Worm (Caenorhabditis elegans) whole organism, young adult: ENCODE data around the gene clec-161.

Experiments used
- B0035.1 ChIP-seq: sonication (generic microtip); optimal IDR thresholded peaks from 2 replicates; lab custom pipeline; 2016; ENCODE audit warnings: missing genetic modification characterization, mild to moderate bottlenecking, missing compliant biosample characterization, missing genotype, missing genetic modification reagents
- B0336.3 ChIP-seq: fragments of 200-800 bp; sonication (Bioruptor generic); IDR thresholded peaks from 2 replicates; pipeline ENCODE4 v1.3.6; 2022; ENCODE audit warnings: missing genetic modification characterization, missing compliant biosample characterization
- C06A6.2 ChIP-seq: fragments of 200-800 bp; sonication (Bioruptor generic); conservative IDR thresholded peaks from 2 replicates; pipeline ENCODE4 v1.3.6; 2022; ENCODE audit warnings: missing genetic modification characterization, missing compliant biosample characterization
- D2030.7 ChIP-seq: fragments of 200-800 bp; sonication (Bioruptor generic); IDR thresholded peaks from 2 replicates; pipeline ENCODE4 v1.3.6; 2022; ENCODE audit warnings: missing genetic modification reagents, missing genetic modification characterization, missing compliant biosample characterization
- F22D6.2 ChIP-seq: sonication (generic microtip); optimal IDR thresholded peaks from 2 replicates; lab custom pipeline; 2016; ENCODE audit warnings: mild to moderate bottlenecking, missing genetic modification characterization, missing compliant biosample characterization
- F23B12.7 ChIP-seq: sonication (generic microtip); optimal IDR thresholded peaks from 2 replicates; lab custom pipeline; 2017; ENCODE audit warnings: missing genetic modification characterization, mild to moderate bottlenecking, missing compliant biosample characterization, antibody characterized with exemption, moderate library complexity; ENCODE audit not compliant: insufficient read depth
- F33H1.4 ChIP-seq: fragments of 200-800 bp; sonication (Bioruptor generic); IDR thresholded peaks from 2 replicates; pipeline ENCODE4 v1.3.6; 2022; ENCODE audit warnings: missing genetic modification reagents, missing genetic modification characterization, missing compliant biosample characterization
- F37B4.10 ChIP-seq: fragments of 200-800 bp; sonication (Bioruptor generic); IDR thresholded peaks from 2 replicates; pipeline ENCODE4 v1.3.6; 2022; ENCODE audit warnings: missing genetic modification characterization, missing compliant biosample characterization
- F55B11.4 ChIP-seq: sonication (generic microtip); optimal IDR thresholded peaks from 2 replicates; lab custom pipeline; 2016; ENCODE audit warnings: missing compliant biosample characterization, missing genetic modification characterization, borderline replicate concordance; ENCODE audit not compliant: insufficient read depth
- K12H6.12 ChIP-seq: fragments of 200-800 bp; sonication (Bioruptor generic); optimal IDR thresholded peaks from 2 replicates; lab custom pipeline; 2018; ENCODE audit warnings: mild to moderate bottlenecking, missing genetic modification characterization, missing compliant biosample characterization
- Y95B8A.8 ChIP-seq: fragments of 200-800 bp; sonication (Bioruptor generic); IDR thresholded peaks from 2 replicates; pipeline ENCODE4 v1.3.6; 2022; ENCODE audit warnings: missing genetic modification reagents, missing genetic modification characterization, missing compliant biosample characterization
- ZK185.1 ChIP-seq: sonication (generic microtip); optimal IDR thresholded peaks from 2 replicates; lab custom pipeline; 2016; ENCODE audit warnings: mild to moderate bottlenecking, missing genetic modification characterization, missing compliant biosample characterization; ENCODE audit not compliant: poor library complexity, severe bottlenecking
- aptf-2 ChIP-seq: fragments of 200-800 bp; sonication (Bioruptor generic); conservative IDR thresholded peaks from 2 replicates; pipeline ENCODE4 v1.3.6; 2022; ENCODE audit warnings: missing genetic modification reagents, missing genetic modification characterization, missing compliant biosample characterization
- attf-3 ChIP-seq: fragments of 200-800 bp; sonication (Bioruptor generic); conservative IDR thresholded peaks from 2 replicates; pipeline ENCODE4 v1.3.6; 2022; ENCODE audit warnings: missing genetic modification reagents, missing genetic modification characterization, missing compliant biosample characterization
- attf-6 ChIP-seq: fragments of 200-800 bp; sonication (Bioruptor generic); IDR thresholded peaks from 2 replicates; pipeline ENCODE4 v1.3.6; 2022; ENCODE audit warnings: missing genetic modification reagents, missing genetic modification characterization, missing compliant biosample characterization
- bed-1 ChIP-seq: fragments of 200-800 bp; sonication (Bioruptor generic); IDR thresholded peaks from 2 replicates; pipeline ENCODE4 v1.3.6; 2022; ENCODE audit warnings: missing genetic modification reagents, missing genetic modification characterization, missing compliant biosample characterization
- bed-2 ChIP-seq: fragments of 200-800 bp; sonication (Bioruptor generic); IDR thresholded peaks from 2 replicates; pipeline ENCODE4 v1.3.6; 2022; ENCODE audit warnings: missing genetic modification reagents, missing genetic modification characterization, missing compliant biosample characterization
- ceh-100 ChIP-seq: fragments of 200-800 bp; sonication (Bioruptor generic); IDR thresholded peaks from 2 replicates; pipeline ENCODE4 v1.3.6; 2022; ENCODE audit warnings: missing genetic modification reagents, missing genetic modification characterization, missing compliant biosample characterization
- ceh-27 ChIP-seq: fragments of 200-800 bp; sonication (Bioruptor generic); optimal IDR thresholded peaks from 2 replicates; lab custom pipeline; 2018; ENCODE audit warnings: mild to moderate bottlenecking, missing genetic modification characterization, moderate library complexity, missing compliant biosample characterization
- die-1 ChIP-seq: sonication (generic microtip); optimal IDR thresholded peaks from 2 replicates; lab custom pipeline; 2016; ENCODE audit warnings: missing genotype, mild to moderate bottlenecking, missing genetic modification characterization, missing compliant biosample characterization
- dox-1 ChIP-seq: fragments of 200-800 bp; sonication (Bioruptor generic); IDR thresholded peaks from 2 replicates; pipeline ENCODE4 v1.3.6; 2022; ENCODE audit warnings: missing genetic modification reagents, missing genetic modification characterization, missing compliant biosample characterization
- dpl-1 ChIP-seq: fragments of 150-350 bp; optimal IDR thresholded peaks from 2 replicates; lab custom pipeline; 2014; ENCODE audit warnings: missing biosample characterization, missing genetic modification reagents, missing genetic modification characterization
- efl-1 ChIP-seq: fragments of 150-350 bp; optimal IDR thresholded peaks from 2 replicates; lab custom pipeline; 2014; ENCODE audit warnings: missing biosample characterization, missing genetic modification reagents, missing genetic modification characterization
- fkh-3 ChIP-seq: sonication (generic microtip); optimal IDR thresholded peaks from 2 replicates; lab custom pipeline; 2016; ENCODE audit warnings: mild to moderate bottlenecking, missing genetic modification characterization, missing compliant biosample characterization
- gei-17 ChIP-seq: fragments of 200-800 bp; sonication (Bioruptor generic); optimal IDR thresholded peaks from 2 replicates; lab custom pipeline; 2018; ENCODE audit warnings: mild to moderate bottlenecking, missing genetic modification characterization, missing compliant biosample characterization
- hmg-1.2 ChIP-seq: fragments of 200-800 bp; sonication (Bioruptor generic); IDR thresholded peaks from 2 replicates; pipeline ENCODE4 v1.3.6; 2022; ENCODE audit warnings: missing genetic modification reagents, missing genetic modification characterization, missing compliant biosample characterization
- hrde-1 ChIP-seq: sonication (generic microtip); optimal IDR thresholded peaks from 2 replicates; lab custom pipeline; 2016; ENCODE audit warnings: missing genetic modification characterization, mild to moderate bottlenecking, missing compliant biosample characterization, moderate library complexity, missing genotype, missing genetic modification reagents, borderline replicate concordance
- lin-35 ChIP-seq, 3 experiments: fragments of 150-350 bp in 2 of 3; sonication (generic microtip) in 1 of 3; optimal IDR thresholded peaks; 2 replicates each; lab custom pipeline; 2014 to 2018; ENCODE audit warnings: missing biosample characterization in 3 of 3, missing genetic modification characterization in 3 of 3, missing genetic modification reagents in 3 of 3
- lsl-1 ChIP-seq: fragments of 200-800 bp; sonication (Bioruptor generic); optimal IDR thresholded peaks from 2 replicates; lab custom pipeline; 2018; ENCODE audit warnings: mild to moderate bottlenecking, missing genetic modification characterization, moderate library complexity, missing compliant biosample characterization
- nfya-1 ChIP-seq: sonication (generic microtip); optimal IDR thresholded peaks from 2 replicates; lab custom pipeline; 2017; ENCODE audit warnings: antibody characterized with exemption, missing compliant biosample characterization, missing genetic modification characterization, borderline replicate concordance; ENCODE audit not compliant: insufficient read depth
- nfyb-1 ChIP-seq: fragments of 200-800 bp; sonication (Bioruptor generic); IDR thresholded peaks from 2 replicates; pipeline ENCODE4 v1.3.6; 2022; ENCODE audit warnings: missing genetic modification reagents, missing genetic modification characterization, missing compliant biosample characterization
- nhr-90 ChIP-seq: sonication (generic microtip); optimal IDR thresholded peaks from 2 replicates; lab custom pipeline; 2016; ENCODE audit warnings: missing genotype, mild to moderate bottlenecking, missing genetic modification characterization, missing compliant biosample characterization
- pbrm-1 ChIP-seq: fragments of 200-800 bp; sonication (Bioruptor generic); IDR thresholded peaks from 2 replicates; pipeline ENCODE4 v1.3.6; 2022; ENCODE audit warnings: missing genetic modification reagents, missing genetic modification characterization, missing compliant biosample characterization
- pha-4 ChIP-seq: fragments of 150-350 bp; sonication (generic microtip); optimal IDR thresholded peaks from 2 replicates; lab custom pipeline; 2014; ENCODE audit warnings: missing biosample characterization, missing genetic modification reagents, missing genetic modification characterization
- sdz-38 ChIP-seq: sonication (generic microtip); optimal IDR thresholded peaks from 2 replicates; lab custom pipeline; 2016; ENCODE audit warnings: missing genotype, missing genetic modification characterization, missing compliant biosample characterization
- sea-2 ChIP-seq: fragments of 200-800 bp; sonication (Bioruptor generic); IDR thresholded peaks from 2 replicates; pipeline ENCODE4 v1.3.6; 2022; ENCODE audit warnings: missing genetic modification characterization, missing compliant biosample characterization
- snpc-1.3 ChIP-seq: sonication (generic microtip); optimal IDR thresholded peaks from 2 replicates; lab custom pipeline; 2017; ENCODE audit warnings: missing genetic modification characterization, mild to moderate bottlenecking, missing compliant biosample characterization, antibody characterized with exemption, moderate library complexity, missing genotype, missing genetic modification reagents; ENCODE audit not compliant: insufficient read depth
- snpc-4 ChIP-seq, 5 experiments: fragments of 150-350 bp in 1 of 5; sonication (generic microtip) in 4 of 5; optimal IDR thresholded peaks; 2 replicates each; lab custom pipeline; 2014 to 2018; ENCODE audit warnings: missing genetic modification characterization in 5 of 5, missing biosample characterization in 3 of 5, antibody characterized with exemption in 2 of 5, mild to moderate bottlenecking in 2 of 5, missing compliant biosample characterization in 2 of 5, missing genotype in 2 of 5, moderate library complexity in 2 of 5, missing genetic modification reagents in 1 of 5
- sptf-2 ChIP-seq: fragments of 200-800 bp; sonication (Bioruptor generic); optimal IDR thresholded peaks from 2 replicates; lab custom pipeline; 2018; ENCODE audit warnings: mild to moderate bottlenecking, missing genetic modification characterization, missing compliant biosample characterization
- unc-130 ChIP-seq: sonication (generic microtip); optimal IDR thresholded peaks from 2 replicates; lab custom pipeline; 2016; ENCODE audit warnings: missing genetic modification reagents, missing genetic modification characterization, missing compliant biosample characterization
- unc-62 ChIP-seq: fragments of 150-350 bp; optimal IDR thresholded peaks from 2 replicates; lab custom pipeline; 2014; ENCODE audit warnings: missing biosample characterization, missing genetic modification reagents, missing genetic modification characterization
- xnd-1 ChIP-seq: sonication (generic microtip); optimal IDR thresholded peaks from 2 replicates; lab custom pipeline; 2016; ENCODE audit warnings: missing genotype, missing genetic modification reagents, missing genetic modification characterization, missing compliant biosample characterization
- zfh-2 ChIP-seq: fragments of 200-800 bp; sonication (Bioruptor generic); conservative IDR thresholded peaks from 2 replicates; pipeline ENCODE4 v1.3.6; 2022; ENCODE audit warnings: missing genetic modification reagents, missing genetic modification characterization, missing compliant biosample characterization
- ztf-18 ChIP-seq: sonication (generic microtip); optimal IDR thresholded peaks from 2 replicates; lab custom pipeline; 2016; ENCODE audit warnings: missing genotype, mild to moderate bottlenecking, missing genetic modification characterization, missing compliant biosample characterization
- ztf-28 ChIP-seq: fragments of 200-800 bp; sonication (Bioruptor generic); IDR thresholded peaks from 2 replicates; pipeline ENCODE4 v1.3.6; 2022; ENCODE audit warnings: missing genetic modification reagents, missing genetic modification characterization, missing compliant biosample characterization
- ztf-3 ChIP-seq: fragments of 200-800 bp; sonication (Bioruptor generic); optimal IDR thresholded peaks from 2 replicates; lab custom pipeline; 2018; ENCODE audit warnings: mild to moderate bottlenecking, missing genetic modification characterization, missing compliant biosample characterization
- ztf-6 ChIP-seq: fragments of 200-800 bp; sonication (Bioruptor generic); IDR thresholded peaks from 2 replicates; pipeline ENCODE4 v1.3.6; 2022; ENCODE audit warnings: missing genetic modification reagents, missing genetic modification characterization, missing compliant biosample characterization

clec-161 gene

DNA sequence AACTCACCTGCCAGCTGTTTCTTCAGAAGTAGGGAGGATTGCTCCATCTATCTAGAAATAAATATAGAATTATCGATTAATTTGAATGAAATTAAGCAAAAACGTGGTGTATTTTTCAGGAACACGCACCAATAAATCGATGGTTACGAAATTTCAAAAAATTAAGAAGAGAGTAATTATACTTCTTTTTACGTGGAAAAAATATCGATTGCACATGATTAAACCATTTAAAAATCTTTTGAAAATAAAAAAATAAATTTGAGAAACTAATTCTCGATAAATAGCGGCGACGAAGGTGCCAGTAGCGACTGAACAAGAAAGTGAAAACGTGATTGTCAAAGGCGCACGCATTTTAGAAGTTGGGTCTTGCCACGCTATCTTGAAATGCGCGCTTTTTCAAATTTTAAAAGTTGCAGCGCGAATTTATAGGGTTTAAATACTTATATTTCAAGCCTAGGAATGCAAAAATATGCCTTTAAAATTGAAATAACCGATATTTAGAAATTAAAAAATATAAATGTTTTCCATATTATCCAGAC, 22.6 kb upstream of the clec-161 start, which contains the start of gene ubc-7:
TSS of gene ubc-7 (minus strand) at position 51 of the 539 bp plus-strand sequence.
- TF ChIP-seq ztf-18 (tag; lab: Kevin White, UChicago) = peak; percentile 48
- TF ChIP-seq hmg-1.2 (GFP tag; lab: Robert Waterston, UW) = peak; percentile 48
- TF ChIP-seq K12H6.12 (tag; lab: Kevin White, UChicago) = no peak
- TF ChIP-seq lin-35 (GFP tag; optimal IDR thresholded peaks at IDR 0.05; lab: Kevin White, UChicago) = peak; percentile 50 to 91 (median 79)
- no peak for TF ChIP-seq nfya-1 (tag; lab: Kevin White, UChicago)
- TF ChIP-seq Y95B8A.8 (GFP tag; lab: Robert Waterston, UW) = no peak
- TF ChIP-seq F37B4.10 (GFP tag; lab: Robert Waterston, UW) = no peak
- peak; percentile 69 for TF ChIP-seq lsl-1
- no peak for TF ChIP-seq unc-62 (GFP tag; lab: Kevin White, UChicago)
- TF ChIP-seq die-1 (tag; lab: Kevin White, UChicago) = no peak
- TF ChIP-seq snpc-4 (GFP tag; optimal IDR thresholded peaks at IDR 0.05; lab: Kevin White, UChicago) = no peak
- TF ChIP-seq snpc-4 (tag; optimal IDR thresholded peaks at IDR 0.05; lab: Kevin White, UChicago) = peak in 2 of 4 experiments; percentile 14 to 45
- TF ChIP-seq D2030.7 (GFP tag; lab: Robert Waterston, UW) = peak; percentile 77; the same call in 1 of the 2 replicates
- no peak for TF ChIP-seq ztf-3 (GFP tag; lab: Kevin White, UChicago)
- TF ChIP-seq F33H1.4 (GFP tag; lab: Robert Waterston, UW) = peak; percentile 97
- TF ChIP-seq xnd-1 (tag; lab: Kevin White, UChicago) = peak; percentile 79
- TF ChIP-seq gei-17 (GFP tag; lab: Kevin White, UChicago) = no peak
- no peak for TF ChIP-seq ztf-28 (GFP tag; lab: Robert Waterston, UW)
- TF ChIP-seq F55B11.4 = no peak
- TF ChIP-seq nhr-90 (tag; lab: Kevin White, UChicago) = no peak
- no peak for TF ChIP-seq attf-6 (GFP tag; lab: Robert Waterston, UW)
- TF ChIP-seq sdz-38 = no peak
- TF ChIP-seq hrde-1 (tag; lab: Kevin White, UChicago) = no peak
- peak; percentile 19; the same call in 1 of the 2 replicates for TF ChIP-seq ceh-100 (GFP tag; lab: Robert Waterston, UW)
- TF ChIP-seq attf-3 (GFP tag; lab: Robert Waterston, UW) = no peak
- TF ChIP-seq B0336.3 = peak; percentile 42; the same call in 1 of the 2 replicates
- no peak for TF ChIP-seq F22D6.2 (tag; lab: Kevin White, UChicago)
- no peak for TF ChIP-seq bed-1 (GFP tag; lab: Robert Waterston, UW)
- TF ChIP-seq zfh-2 (GFP tag; lab: Robert Waterston, UW) = no peak
- TF ChIP-seq nfyb-1 (GFP tag; lab: Robert Waterston, UW) = peak; percentile 43; the same call in 1 of the 2 replicates
- no peak for TF ChIP-seq bed-2
- peak; percentile 68 for TF ChIP-seq F23B12.7 (tag; lab: Kevin White, UChicago)
- TF ChIP-seq ZK185.1 = peak; percentile 63
- TF ChIP-seq snpc-1.3 (tag; lab: Kevin White, UChicago) = peak; percentile 22
- no peak for TF ChIP-seq C06A6.2 (GFP tag; lab: Robert Waterston, UW)
- TF ChIP-seq sptf-2 = no peak
- peak; percentile 96 for TF ChIP-seq efl-1 (GFP tag; lab: Kevin White, UChicago)
- TF ChIP-seq aptf-2 (GFP tag; lab: Robert Waterston, UW) = no peak
- peak; percentile 25; the same call in 1 of the 2 replicates for TF ChIP-seq dox-1 (GFP tag; lab: Robert Waterston, UW)
- no peak for TF ChIP-seq fkh-3 (tag; lab: Kevin White, UChicago)
- TF ChIP-seq sea-2 (GFP tag; lab: Robert Waterston, UW) = no peak
- no peak for TF ChIP-seq pbrm-1 (GFP tag; lab: Robert Waterston, UW)
- no peak for TF ChIP-seq ztf-6
- peak; percentile 95 for TF ChIP-seq dpl-1 (GFP tag; lab: Kevin White, UChicago)
- no peak for TF ChIP-seq unc-130 (GFP tag; lab: Kevin White, UChicago)
- no peak for TF ChIP-seq ceh-27 (GFP tag; lab: Kevin White, UChicago)
- no peak for TF ChIP-seq B0035.1 (tag; lab: Kevin White, UChicago)
- no peak for TF ChIP-seq pha-4 (tag; lab: Kevin White, UChicago)
